Worm (Caenorhabditis elegans): ENCODE results near the gene mrpl-32.

ce11 chrIII:8444433-8445090 is 5.0 kb upstream of the mrpl-32 start:
- TF ChIP-seq rnt-1 (tag; optimal IDR thresholded peaks at IDR 0.05) (no peak), pha-4 (tag; optimal IDR thresholded peaks at IDR 0.05) (no peak), unc-86 (tag; optimal IDR thresholded peaks at IDR 0.05) (no peak), mec-3 (tag; optimal IDR thresholded peaks at IDR 0.05; ENCODE audit: borderline replicate concordance) (no peak), K09A11.1 (tag; optimal IDR thresholded peaks at IDR 0.05; ENCODE audit: insufficient read depth) (no peak), elt-4 (tag; optimal IDR thresholded peaks at IDR 0.05) (no peak), ttx-3 (tag; optimal IDR thresholded peaks at IDR 0.05) (no peak), ceh-24 (tag; optimal IDR thresholded peaks at IDR 0.05) (no peak), pha-2 (tag; optimal IDR thresholded peaks at IDR 0.05) (no peak), pqm-1 (tag; optimal IDR thresholded peaks at IDR 0.05) (no peak), T23F11.4 (GFP tag; optimal IDR thresholded peaks at IDR 0.05) (no peak), syd-9 (tag; optimal IDR thresholded peaks at IDR 0.05) (no peak), tbx-2 (tag; optimal IDR thresholded peaks at IDR 0.05) (no peak)

Data from whole organism, late embryonic.